Worm (Caenorhabditis elegans): ENCODE results near the gene R148.7.
A peak's percentile ranks its signal among the peaks of the same experiment; 100 is the strongest.

Gene R148.7

DNA sequence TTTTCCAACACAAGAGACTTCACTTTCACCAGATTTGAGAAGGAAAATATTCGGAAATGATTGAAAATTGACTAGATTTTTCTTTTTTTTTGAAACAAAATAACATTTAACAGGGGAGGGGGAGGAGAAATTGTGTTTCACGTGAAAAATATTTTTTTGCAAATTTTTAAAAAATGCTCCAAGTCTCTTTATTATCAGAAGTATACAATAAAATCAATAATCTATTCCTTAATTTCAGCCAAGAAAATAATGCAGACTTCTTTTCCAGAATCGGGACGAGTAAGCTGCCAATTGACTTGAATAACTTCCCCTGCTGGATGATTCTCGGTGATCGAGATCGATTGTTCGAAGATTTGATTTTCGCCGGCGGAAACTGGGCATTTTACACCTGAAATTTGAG lies at the start of gene R148.7:
Gene R148.7, minus strand, starts transcription at position 101 of the 400 bp plus-strand sequence.
- TF ChIP-seq nhr-10 (tag; optimal IDR thresholded peaks at IDR 0.05) (no peak), madf-5 (GFP tag; IDR thresholded peaks at IDR 0.05) (no peak), duxl-1 (tag; optimal IDR thresholded peaks at IDR 0.05; ENCODE audit: poor library complexity) (no peak), tag-97 (GFP tag; IDR thresholded peaks at IDR 0.05) (no peak), dpl-1 (GFP tag; optimal IDR thresholded peaks at IDR 0.05) (no peak), set-16 (GFP tag; IDR thresholded peaks at IDR 0.05) (no peak), spr-3 (GFP tag; optimal IDR thresholded peaks at IDR 0.05) (no peak), dve-1 (tag; optimal IDR thresholded peaks at IDR 0.05; ENCODE audit: insufficient read depth) (no peak), ces-1 (GFP tag; optimal IDR thresholded peaks at IDR 0.05) (no peak), ceh-62 (tag; optimal IDR thresholded peaks at IDR 0.05) (no peak)

DNA sequence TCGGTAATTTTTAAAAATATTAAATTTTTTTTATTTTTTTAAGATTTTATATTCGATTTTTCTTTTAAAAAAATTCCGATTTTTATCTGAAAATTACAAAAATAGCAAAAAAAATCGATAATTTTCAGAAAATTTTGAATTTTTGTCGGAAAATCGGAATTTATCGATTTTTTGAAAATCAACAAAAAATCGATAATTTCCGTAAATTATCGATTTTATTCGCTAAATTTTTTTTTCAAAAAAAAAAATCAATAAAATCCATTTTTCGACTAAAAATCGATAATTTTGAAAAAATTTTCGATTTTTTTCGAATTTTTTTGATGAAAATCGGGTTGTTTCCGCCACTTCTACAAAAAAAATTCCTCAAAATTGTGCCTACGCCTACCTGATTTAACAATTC lies 44.2 kb upstream of the R148.7 start:
- TF ChIP-seq jun-1 (tag; optimal IDR thresholded peaks at IDR 0.05), result no peak
- peak; percentile 89 for TF ChIP-seq ceh-28 (tag; optimal IDR thresholded peaks at IDR 0.05)

DNA sequence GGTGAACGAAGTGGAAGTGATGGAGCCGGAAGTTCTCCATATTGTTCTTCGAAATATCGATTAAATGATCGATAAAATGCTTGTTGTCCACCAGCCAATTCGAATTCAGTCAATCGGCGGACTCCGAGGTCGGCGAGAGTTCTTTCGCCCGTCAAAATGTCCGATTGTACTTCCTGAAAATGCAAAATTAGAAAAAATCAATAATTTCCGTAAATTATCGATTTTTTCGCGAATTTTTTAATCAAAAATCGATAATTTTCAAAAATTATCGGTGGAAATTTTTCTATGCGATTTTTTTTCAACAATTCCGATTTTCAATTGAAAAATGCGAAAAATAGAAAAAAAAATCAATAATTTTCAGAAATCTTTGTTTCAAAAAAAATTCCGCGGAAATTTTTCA lies 43.7 kb upstream of the R148.7 start:
- TF ChIP-seq Y105C5A.15 (GFP tag; IDR thresholded peaks at IDR 0.05) (no peak), ceh-28 (tag; optimal IDR thresholded peaks at IDR 0.05) (peak; percentile 57), F49E8.2 (tag; optimal IDR thresholded peaks at IDR 0.05; ENCODE audit: borderline replicate concordance) (no peak)

DNA sequence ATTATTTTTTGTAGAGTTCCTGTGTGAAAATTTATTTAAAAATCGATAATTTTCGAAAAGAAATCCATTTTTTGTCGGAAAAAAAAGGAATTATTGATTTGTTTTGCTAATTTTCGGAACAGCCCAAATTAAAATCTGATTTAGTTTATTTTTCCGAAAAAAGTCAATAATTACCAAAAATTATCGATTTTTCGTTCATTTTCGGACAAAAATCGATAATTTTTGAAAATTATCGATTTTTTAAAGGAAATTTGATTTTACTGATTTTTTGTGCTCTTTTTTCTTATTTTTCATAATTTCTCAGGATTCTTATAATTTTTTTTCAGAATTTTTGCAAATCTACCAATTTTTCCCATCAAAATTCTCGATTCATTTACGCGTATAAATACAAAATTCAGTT lies 43.2 kb upstream of the R148.7 start:
- TF ChIP-seq Y105C5A.15 (GFP tag; IDR thresholded peaks at IDR 0.05) (no peak), ceh-28 (tag; optimal IDR thresholded peaks at IDR 0.05) (peak; percentile 31)

DNA sequence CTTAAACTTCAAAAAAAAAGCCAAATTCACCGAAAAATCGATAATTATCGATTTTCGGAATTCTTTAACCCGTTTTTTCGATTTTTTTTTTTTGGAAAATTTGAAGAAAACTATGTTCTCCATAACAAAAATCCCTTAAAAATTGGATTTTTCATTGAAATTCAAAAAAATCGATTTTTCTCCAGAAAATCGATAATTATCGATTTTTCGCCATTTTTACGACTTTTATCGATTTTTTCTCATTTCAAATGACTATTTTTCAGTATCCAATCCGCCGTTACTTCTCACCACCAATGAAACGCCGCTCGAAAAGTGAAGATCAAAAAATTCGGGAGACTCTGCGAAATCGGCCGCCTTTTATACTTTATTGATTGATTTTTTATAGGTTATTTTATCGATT lies 42.7 kb upstream of the R148.7 start:
- TF ChIP-seq skn-1 (tag; optimal IDR thresholded peaks at IDR 0.05), result no peak
- TF ChIP-seq aha-1 (tag), result peak; percentile 15
- TF ChIP-seq unc-62 (GFP tag; optimal IDR thresholded peaks at IDR 0.05 in 1 of 2), result peak in 1 of 2 experiments; percentile 10
- no peak for TF ChIP-seq unc-62 (tag; optimal IDR thresholded peaks at IDR 0.05)
- peak; percentile 88 for TF ChIP-seq ceh-28 (tag; optimal IDR thresholded peaks at IDR 0.05)

DNA sequence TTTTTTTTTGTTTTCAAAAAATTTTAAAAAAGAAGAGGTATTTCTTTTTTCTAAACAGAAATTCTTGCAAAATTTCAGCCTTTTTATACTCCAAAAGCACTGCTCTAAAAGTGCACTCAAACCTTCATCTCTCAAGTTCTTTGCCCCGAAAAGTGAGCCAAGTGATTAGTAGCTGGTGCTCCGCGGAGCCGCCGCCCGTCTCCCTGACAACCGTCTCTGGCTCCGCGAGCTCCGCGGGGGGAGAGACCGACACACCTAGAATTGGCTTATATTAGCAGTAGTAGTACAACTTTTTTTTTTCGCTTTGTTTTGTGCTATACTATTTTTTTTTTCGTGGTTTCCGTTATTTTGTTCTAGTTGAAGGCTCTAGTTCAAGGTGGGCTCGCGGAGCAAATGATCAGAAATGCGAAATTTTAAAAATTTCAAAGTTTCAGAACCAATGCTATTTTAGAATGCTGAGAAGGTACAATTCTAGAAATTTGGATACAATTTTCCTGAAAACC lies 34.5 kb upstream of the R148.7 start, which contains the start of gene Y53G8AL.1:
Gene Y53G8AL.1, plus strand, starts transcription at position 453 of the 503 bp plus-strand sequence.
- TF ChIP-seq hif-1 (tag; optimal IDR thresholded peaks at IDR 0.05) (no peak), set-16 (GFP tag; IDR thresholded peaks at IDR 0.05) (peak; percentile 71), ces-1 (GFP tag; optimal IDR thresholded peaks at IDR 0.05) (no peak), pqm-1 (tag; optimal IDR thresholded peaks at IDR 0.05) (no peak), nhr-77 (tag; optimal IDR thresholded peaks at IDR 0.05) (no peak), ceh-44 (GFP tag; IDR thresholded peaks at IDR 0.05) (no peak)

DNA sequence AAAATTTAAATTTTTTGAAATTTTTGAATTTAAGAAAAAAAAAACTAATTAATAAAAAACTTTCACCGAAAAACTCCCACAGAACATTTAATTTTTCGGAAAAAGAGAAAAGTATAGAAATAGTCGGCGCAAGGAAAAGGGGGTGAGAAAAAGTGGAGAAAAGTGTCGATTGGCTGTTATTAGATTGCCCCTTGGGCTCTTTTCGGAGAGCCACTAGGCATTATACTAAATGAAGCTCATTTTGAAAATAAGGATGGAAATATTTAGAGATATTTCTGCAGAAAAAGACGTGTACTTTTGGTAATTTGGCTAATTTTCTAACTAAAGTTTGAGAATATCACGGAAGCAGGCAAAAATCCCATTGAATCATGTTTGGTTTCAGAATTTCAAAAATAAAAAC lies 25.9 kb upstream of the R148.7 start:
- TF ChIP-seq ztf-11 (tag; optimal IDR thresholded peaks at IDR 0.05), result no peak
- no peak for TF ChIP-seq snpc-1.2 (GFP tag; IDR thresholded peaks at IDR 0.05)
- TF ChIP-seq F26F4.8 (GFP tag; conservative IDR thresholded peaks at IDR 0.05), result no peak

DNA sequence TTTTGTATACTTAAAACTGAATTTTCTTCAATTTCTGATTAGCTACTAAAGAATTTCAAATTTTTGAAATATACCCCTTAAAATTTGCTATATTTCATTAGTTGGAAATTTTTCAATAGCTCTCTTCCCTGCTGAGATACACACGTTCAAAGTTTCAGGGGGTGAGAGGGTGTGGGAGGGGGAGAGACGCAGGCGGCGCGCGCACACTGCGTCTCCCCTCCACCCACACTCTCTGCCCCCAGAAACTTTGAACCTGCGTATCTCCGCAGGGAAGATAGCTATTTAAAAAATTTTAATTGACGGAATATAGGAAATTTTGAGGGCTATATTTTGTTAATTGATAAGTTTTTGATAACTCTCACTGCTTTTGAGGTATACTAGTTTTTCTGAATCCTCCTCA lies 24.5 kb upstream of the R148.7 start:
- TF ChIP-seq nhr-11 (tag; optimal IDR thresholded peaks at IDR 0.05), result no peak
- TF ChIP-seq set-16 (GFP tag; IDR thresholded peaks at IDR 0.05), result peak; percentile 53

DNA sequence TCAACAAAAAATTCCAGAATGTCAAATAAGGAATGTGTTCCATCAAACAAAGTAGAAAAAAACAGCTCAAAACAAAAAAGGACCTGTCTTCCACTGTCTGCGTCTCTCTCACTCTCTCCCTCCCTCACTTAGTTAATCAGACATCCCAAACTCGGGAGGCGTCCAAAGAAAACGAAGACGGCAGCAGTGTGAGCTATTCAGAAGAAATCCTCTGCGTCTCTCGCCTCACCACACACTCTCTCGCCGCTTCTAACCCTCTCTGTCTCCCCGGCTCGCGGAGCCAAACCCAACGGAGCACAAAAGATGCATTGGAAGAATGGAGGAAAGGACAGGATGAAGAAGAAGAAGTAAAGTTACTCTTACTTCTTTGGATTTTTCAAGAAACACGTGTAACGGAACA lies 22.1 kb upstream of the R148.7 start:
- TF ChIP-seq dve-1 (tag; optimal IDR thresholded peaks at IDR 0.05; ENCODE audit: insufficient read depth) (no peak), rbr-2 (tag; optimal IDR thresholded peaks at IDR 0.05) (peak; percentile 58), lsy-2 (tag; optimal IDR thresholded peaks at IDR 0.05) (peak; percentile 23 to 24), ceh-62 (tag; optimal IDR thresholded peaks at IDR 0.05) (no peak), set-16 (GFP tag; IDR thresholded peaks at IDR 0.05) (peak; percentile 54; the same call in 1 of the 2 replicates), jun-1 (tag; optimal IDR thresholded peaks at IDR 0.05) (no peak), nhr-11 (tag; optimal IDR thresholded peaks at IDR 0.05) (no peak), dmd-9 (GFP tag; IDR thresholded peaks at IDR 0.05) (no peak), attf-4 (tag; optimal IDR thresholded peaks at IDR 0.05) (no peak), ztf-11 (tag; optimal IDR thresholded peaks at IDR 0.05) (no peak), lin-39 (tag; optimal IDR thresholded peaks at IDR 0.05) (no peak), hmg-1.1 (GFP tag; IDR thresholded peaks at IDR 0.05) (peak; percentile 72), mdt-29 (GFP tag; IDR thresholded peaks at IDR 0.05) (no peak), vab-7 (GFP tag; IDR thresholded peaks at IDR 0.05) (no peak), daf-12 (tag; optimal IDR thresholded peaks at IDR 0.05) (no peak), snpc-1.2 (GFP tag; IDR thresholded peaks at IDR 0.05) (no peak), pqm-1 (tag; optimal IDR thresholded peaks at IDR 0.05) (no peak)
